Fruit fly (Drosophila melanogaster) whole organism, pupa: ENCODE data around the gene CG32333.

ENCODE experiments used
- CG10348 ChIP-seq: fragments of 200-800 bp; sonication (Bioruptor generic); IDR thresholded peaks from 2 replicates; pipeline ENCODE4 v1.3.6; 2022; ENCODE audit warnings: missing biosample characterization, missing genetic modification characterization
- CG12605 ChIP-seq: fragments of 200-800 bp; sonication (Bioruptor generic); IDR thresholded peaks from 2 replicates; pipeline ENCODE4 v1.3.6; 2022; ENCODE audit warnings: missing biosample characterization, missing genetic modification characterization
- CG13204 ChIP-seq: fragments of 200-800 bp; sonication (Bioruptor generic); optimal IDR thresholded peaks from 2 replicates; lab custom pipeline; 2018; ENCODE audit warnings: missing biosample characterization, mild to moderate bottlenecking, missing genetic modification characterization, moderate library complexity
- CG14655 ChIP-seq: fragments of 200-800 bp; sonication (Bioruptor generic); optimal IDR thresholded peaks from 3 replicates; lab custom pipeline; 2017; ENCODE audit warnings: mild to moderate bottlenecking, missing biosample characterization, missing genetic modification reagents, missing genetic modification characterization
- CG17806 ChIP-seq: fragments of 200-800 bp; sonication (Bioruptor generic); optimal IDR thresholded peaks from 2 replicates; lab custom pipeline; 2018; ENCODE audit warnings: missing biosample characterization, mild to moderate bottlenecking, missing genetic modification characterization, moderate library complexity
- CG32121 ChIP-seq: fragments of 200-800 bp; sonication (Bioruptor generic); IDR thresholded peaks from 2 replicates; pipeline ENCODE4 v1.3.6; 2022; ENCODE audit warnings: missing biosample characterization, missing genetic modification characterization
- CG34367 ChIP-seq: fragments of 200-800 bp; sonication (Bioruptor generic); optimal IDR thresholded peaks from 2 replicates; lab custom pipeline; 2018; ENCODE audit warnings: missing biosample characterization, mild to moderate bottlenecking, missing genetic modification characterization
- D1 ChIP-seq: fragments of 200-800 bp; sonication (Bioruptor generic); optimal IDR thresholded peaks from 2 replicates; lab custom pipeline; 2018; ENCODE audit warnings: missing biosample characterization, mild to moderate bottlenecking, missing genetic modification characterization, moderate library complexity
- EcR ChIP-seq: fragments of 200-800 bp; sonication (Bioruptor generic); optimal IDR thresholded peaks from 3 replicates; lab custom pipeline; 2019; ENCODE audit warnings: missing biosample characterization, missing genetic modification characterization, mild to moderate bottlenecking, moderate library complexity, missing genetic modification reagents
- Ets98B ChIP-seq: fragments of 200-800 bp; sonication (Bioruptor generic); IDR thresholded peaks from 2 replicates; pipeline ENCODE4 v1.3.6; 2022; ENCODE audit warnings: missing biosample characterization, missing genetic modification characterization
- Pif1A ChIP-seq: fragments of 200-800 bp; sonication (Bioruptor generic); optimal IDR thresholded peaks from 3 replicates; lab custom pipeline; 2016; ENCODE audit warnings: missing biosample characterization, missing genetic modification characterization
- Pif1B ChIP-seq: fragments of 200-800 bp; sonication (Bioruptor generic); optimal IDR thresholded peaks from 3 replicates; lab custom pipeline; 2016; ENCODE audit warnings: missing biosample characterization, missing genetic modification characterization
- Snoo ChIP-seq: fragments of 200-800 bp; sonication (Bioruptor generic); optimal IDR thresholded peaks from 3 replicates; lab custom pipeline; 2017; ENCODE audit warnings: missing biosample characterization, mild to moderate bottlenecking, missing genetic modification characterization, inconsistent platforms
- rn ChIP-seq: fragments of 200-800 bp; sonication (Bioruptor generic); IDR thresholded peaks from 2 replicates; pipeline ENCODE4 v1.3.6; 2022; ENCODE audit warnings: missing biosample characterization, missing genetic modification characterization

DNA sequence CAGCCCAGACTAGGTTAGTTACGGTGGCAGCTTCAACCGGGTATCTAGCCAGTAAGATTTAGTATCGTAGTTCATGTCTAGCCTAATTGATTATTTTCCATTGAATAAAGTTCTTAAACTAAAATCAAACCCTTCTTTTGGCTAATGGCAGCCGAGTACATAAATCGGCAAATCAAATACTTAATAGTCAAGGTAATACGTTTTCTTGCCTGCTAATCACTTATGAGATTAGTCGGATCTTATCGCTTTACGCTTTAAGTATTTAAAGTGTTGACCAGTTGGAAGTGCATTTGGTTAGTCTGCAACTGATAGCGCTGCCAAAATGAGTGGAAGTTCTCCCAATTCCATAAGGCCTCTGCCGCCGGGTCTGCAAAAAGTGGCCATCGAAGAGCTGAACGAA lies 43.2 kb upstream of the CG32333 start, which contains the start of gene CG33965:
- no peak for TF ChIP-seq Pif1B
- no peak for TF ChIP-seq CG12605 (GFP tag; lab: Robert Waterston, UW)
- TF ChIP-seq D1 (tag; lab: Kevin White, UChicago), result no peak
- no peak for TF ChIP-seq CG14655 (GFP tag; lab: Kevin White, UChicago)
- TF ChIP-seq CG32121 (GFP tag; lab: Robert Waterston, UW), result no peak
- no peak for TF ChIP-seq Ets98B (GFP tag; lab: Robert Waterston, UW)
- TF ChIP-seq CG13204 (GFP tag; lab: Kevin White, UChicago), result no peak
- no peak for TF ChIP-seq rn (GFP tag; lab: Robert Waterston, UW)
- no peak for TF ChIP-seq CG34367 (tag; lab: Kevin White, UChicago)
- TF ChIP-seq EcR (GFP tag; lab: Kevin White, UChicago), result no peak
- TF ChIP-seq Snoo (tag; lab: Kevin White, UChicago), result no peak
- no peak for TF ChIP-seq Pif1A
- TF ChIP-seq CG17806 (tag; lab: Kevin White, UChicago), result no peak
- TF ChIP-seq CG10348, result no peak
